Fruit fly (Drosophila melanogaster): Measurements from ENCODE around the gene eas.

DNA sequence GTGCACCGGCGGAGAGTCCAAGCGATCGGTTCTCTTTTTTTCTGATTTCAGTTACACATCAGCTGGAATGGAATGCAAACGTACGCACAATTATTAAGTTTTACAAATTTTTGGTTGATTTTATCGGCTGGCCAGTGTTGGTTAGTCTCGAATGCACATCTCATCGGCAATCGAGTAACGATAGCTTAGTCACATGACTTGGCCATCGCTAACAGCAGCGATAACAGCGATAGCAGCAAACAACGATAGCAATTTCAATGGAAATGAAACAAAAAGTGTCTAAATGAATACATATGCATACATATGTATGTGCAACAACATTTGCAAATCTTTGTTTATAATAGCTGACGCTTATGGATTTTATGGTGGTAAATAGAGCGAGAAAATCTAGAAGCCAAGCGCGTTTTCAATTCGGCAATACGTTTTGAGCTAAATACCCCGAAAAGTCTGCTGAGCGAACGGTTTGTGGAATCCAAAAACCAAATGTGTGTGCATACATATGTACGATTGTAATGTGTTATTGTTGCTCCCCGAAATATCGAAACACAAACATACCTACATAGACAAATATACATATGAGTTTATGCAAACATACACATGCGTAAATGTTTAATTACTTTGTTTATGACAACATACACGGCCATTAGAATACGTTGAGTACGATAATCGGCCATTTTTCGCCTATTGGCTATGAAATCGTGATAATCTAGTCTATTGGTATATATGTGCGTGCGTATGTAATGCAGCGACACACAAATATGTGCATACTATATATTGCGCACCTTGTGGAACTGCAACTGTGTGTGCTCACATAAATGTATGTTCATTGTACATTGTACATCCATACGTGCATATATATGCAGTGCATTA lies 18.5 kb downstream of the eas start, which contains the start of gene CG3632:
- TF ChIP-seq Sin3A (optimal IDR thresholded peaks at IDR 0.05): no peak
- no peak for TF ChIP-seq h (optimal IDR thresholded peaks at IDR 0.05)

Data from Kc167 (cell line).